Worm (Caenorhabditis elegans): ENCODE data around the gene B0457.4.

ce11 chrII:8959081-8959480 is 47.3 kb upstream of the B0457.4 start:
- TF ChIP-seq T07F8.4 (tag; optimal IDR thresholded peaks at IDR 0.05) (no peak), unc-62 (GFP tag; optimal IDR thresholded peaks at IDR 0.05) (no peak)
